Fruit fly (Drosophila melanogaster): ENCODE data around the gene CG6793.

DNA sequence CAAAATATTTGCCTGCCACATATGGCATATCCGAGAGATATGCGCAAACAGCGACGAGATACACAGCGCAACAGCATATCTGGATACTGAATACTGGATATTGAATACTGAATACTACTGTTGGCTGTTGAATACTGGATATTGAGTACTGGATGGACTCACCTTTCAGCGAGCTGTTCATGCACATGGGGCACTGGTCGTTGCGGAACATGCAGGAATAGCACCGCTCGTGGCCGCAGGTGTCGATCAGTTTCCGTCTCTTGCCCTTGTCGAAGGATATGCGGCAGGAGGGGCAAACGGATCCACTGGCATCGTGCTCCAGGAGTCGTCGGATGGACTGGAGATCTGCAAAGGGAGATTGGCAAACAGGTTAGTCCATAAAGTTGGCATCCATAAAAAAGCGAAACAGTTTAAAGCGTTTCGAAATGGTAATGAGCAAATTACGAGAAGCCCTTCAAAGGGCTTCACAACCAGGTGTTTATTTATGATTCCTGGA is 13.6 kb upstream of the CG6793 start:
- TF ChIP-seq Pif1B (GFP tag; optimal IDR thresholded peaks at IDR 0.05) (no peak), CG10348 (GFP tag; IDR thresholded peaks at IDR 0.05) (no peak), EcR (GFP tag; optimal IDR thresholded peaks at IDR 0.05) (peak; percentile 71), Pif1A (GFP tag; optimal IDR thresholded peaks at IDR 0.05) (no peak), CG15710 (tag; optimal IDR thresholded peaks at IDR 0.05) (no peak), CG4496 (GFP tag; IDR thresholded peaks at IDR 0.05) (peak; percentile 35; the same call in 1 of the 3 replicates)

Data from whole organism, pupa.